Worm (Caenorhabditis elegans) whole organism, L1 larva: ENCODE data around the gene str-46.

ENCODE experiments used
- C34B4.2 ChIP-seq: sonication (generic microtip); optimal IDR thresholded peaks from 2 replicates; lab custom pipeline; 2017; ENCODE audit warnings: mild to moderate bottlenecking, missing genetic modification characterization, missing compliant biosample characterization
- F16B12.6 ChIP-seq: fragments of 150-350 bp; optimal IDR thresholded peaks from 2 replicates; lab custom pipeline; 2014; ENCODE audit warnings: missing biosample characterization, missing genetic modification characterization
- Y116A8C.19 ChIP-seq: sonication (generic microtip); optimal IDR thresholded peaks from 2 replicates; lab custom pipeline; 2016; ENCODE audit warnings: missing compliant biosample characterization, missing genetic modification characterization, borderline replicate concordance
- aly-2 ChIP-seq: fragments of 150-350 bp; optimal IDR thresholded peaks from 2 replicates; lab custom pipeline; 2014; ENCODE audit warnings: missing biosample characterization, missing genetic modification characterization
- ceh-8 ChIP-seq: fragments of 200-800 bp; sonication (Bioruptor generic); optimal IDR thresholded peaks from 2 replicates; lab custom pipeline; 2018; ENCODE audit warnings: mild to moderate bottlenecking, missing genetic modification characterization, moderate library complexity, missing compliant biosample characterization
- ceh-82 ChIP-seq, 3 experiments: fragments of 150-350 bp in 1 of 3; sonication (generic microtip) in 2 of 3; optimal IDR thresholded peaks; 2 replicates each; lab custom pipeline; 2014 to 2017; ENCODE audit warnings: missing biosample characterization in 3 of 3, missing genetic modification characterization in 3 of 3
- ces-1 ChIP-seq: fragments of 150-350 bp; optimal IDR thresholded peaks from 2 replicates; lab custom pipeline; 2014; ENCODE audit warnings: missing biosample characterization, missing genetic modification reagents, missing genetic modification characterization
- dpl-1 ChIP-seq, 3 experiments: fragments of 150-350 bp in 2 of 3; sonication (generic microtip) in 1 of 3; optimal IDR thresholded peaks; 2 replicates each; lab custom pipeline; 2014 to 2017; ENCODE audit warnings: missing biosample characterization in 3 of 3, missing genetic modification characterization in 3 of 3, missing genetic modification reagents in 3 of 3
- efl-1 ChIP-seq, 4 experiments: fragments of 150-350 bp; optimal IDR thresholded peaks in 3 of 4; peaks in 1 of 4; 1 replicate in 1 of 4; 2 replicates in 3 of 4; lab custom pipeline; 2014; ENCODE audit warnings: missing biosample characterization in 2 of 4, missing genetic modification characterization in 2 of 4, missing genetic modification reagents in 2 of 4
- egl-13 ChIP-seq: sonication (generic microtip); optimal IDR thresholded peaks from 2 replicates; lab custom pipeline; 2016; ENCODE audit warnings: missing genotype, missing genetic modification reagents, missing genetic modification characterization, missing compliant biosample characterization
- egl-27 ChIP-seq, 2 experiments: fragments of 150-350 bp in 1 of 2; sonication (generic microtip); optimal IDR thresholded peaks; 3 replicates each; lab custom pipeline; 2017 to 2018; ENCODE audit warnings: missing biosample characterization in 2 of 2, missing genetic modification characterization in 2 of 2, missing genetic modification reagents in 2 of 2
- elt-2 ChIP-seq: sonication (generic microtip); optimal IDR thresholded peaks from 2 replicates; lab custom pipeline; 2016; ENCODE audit warnings: missing genetic modification characterization, mild to moderate bottlenecking, inconsistent platforms, missing compliant biosample characterization, missing genetic modification reagents
- ets-5 ChIP-seq: fragments of 200-800 bp; sonication (Bioruptor generic); IDR thresholded peaks from 2 replicates; pipeline ENCODE4 v1.3.6; 2022; ENCODE audit warnings: missing genetic modification characterization, missing compliant biosample characterization
- fkh-4 ChIP-seq: sonication (generic microtip); optimal IDR thresholded peaks from 2 replicates; lab custom pipeline; 2016; ENCODE audit warnings: missing compliant biosample characterization, missing genetic modification characterization, borderline replicate concordance
- hlh-17 ChIP-seq: fragments of 200-800 bp; sonication (Bioruptor generic); optimal IDR thresholded peaks from 2 replicates; lab custom pipeline; 2018; ENCODE audit warnings: missing genetic modification characterization, mild to moderate bottlenecking, missing compliant biosample characterization, moderate library complexity, borderline replicate concordance
- hlh-4 ChIP-seq: sonication (generic microtip); optimal IDR thresholded peaks from 2 replicates; lab custom pipeline; 2016; ENCODE audit warnings: mild to moderate bottlenecking, missing genetic modification characterization, missing compliant biosample characterization
- lin-15B ChIP-seq: fragments of 150-350 bp; sonication (generic microtip); optimal IDR thresholded peaks from 3 replicates; lab custom pipeline; 2014; ENCODE audit warnings: missing biosample characterization, missing genetic modification characterization
- lin-35 ChIP-seq, 2 experiments: fragments of 150-350 bp; optimal IDR thresholded peaks; 2 replicates each; lab custom pipeline; 2014; ENCODE audit warnings: missing biosample characterization in 2 of 2, missing genetic modification characterization in 2 of 2, missing genetic modification reagents in 2 of 2
- nhr-19 ChIP-seq: fragments of 200-800 bp; sonication (Bioruptor generic); conservative IDR thresholded peaks from 2 replicates; pipeline ENCODE4 v1.3.6; 2022; ENCODE audit warnings: missing genetic modification characterization, missing compliant biosample characterization
- nhr-237 ChIP-seq: fragments of 150-350 bp; optimal IDR thresholded peaks from 2 replicates; lab custom pipeline; 2014; ENCODE audit warnings: missing biosample characterization, missing genetic modification characterization
- nhr-28 ChIP-seq: fragments of 150-350 bp; optimal IDR thresholded peaks from 2 replicates; lab custom pipeline; 2014; ENCODE audit warnings: missing biosample characterization, missing genetic modification characterization
- nhr-47 ChIP-seq: sonication (generic microtip); optimal IDR thresholded peaks from 2 replicates; lab custom pipeline; 2016; ENCODE audit warnings: mild to moderate bottlenecking, missing genetic modification characterization, moderate library complexity, missing compliant biosample characterization
- nhr-76 ChIP-seq: sonication (generic microtip); optimal IDR thresholded peaks from 2 replicates; lab custom pipeline; 2017; ENCODE audit warnings: missing biosample characterization, missing genetic modification characterization
- nhr-85 ChIP-seq: sonication (generic microtip); peaks from one replicate; lab custom pipeline; 2016; ENCODE audit warnings: missing genetic modification characterization, inconsistent platforms, missing compliant biosample characterization
- pag-3 ChIP-seq: sonication (generic microtip); optimal IDR thresholded peaks from 2 replicates; lab custom pipeline; 2017; ENCODE audit warnings: missing genetic modification characterization, mild to moderate bottlenecking, missing compliant biosample characterization, antibody characterized with exemption, borderline replicate concordance; ENCODE audit not compliant: insufficient read depth
- pqm-1 ChIP-seq: sonication (generic microtip); optimal IDR thresholded peaks from 3 replicates; lab custom pipeline; 2017; ENCODE audit warnings: missing biosample characterization, missing genetic modification characterization
- skn-1 ChIP-seq: fragments of 150-350 bp; optimal IDR thresholded peaks from 2 replicates; lab custom pipeline; 2014; ENCODE audit warnings: missing biosample characterization, missing genetic modification characterization
- tbx-2 ChIP-seq: sonication (generic microtip); optimal IDR thresholded peaks from 2 replicates; lab custom pipeline; 2016; ENCODE audit warnings: missing genetic modification characterization, missing compliant biosample characterization
- unc-130 ChIP-seq: fragments of 150-350 bp; optimal IDR thresholded peaks from 2 replicates; lab custom pipeline; 2017; ENCODE audit warnings: missing biosample characterization, missing genetic modification characterization, inconsistent platforms
- unc-98 ChIP-seq: fragments of 200-800 bp; sonication (Bioruptor generic); IDR thresholded peaks from 2 replicates; pipeline ENCODE4 v1.3.6; 2022; ENCODE audit warnings: missing genetic modification characterization, missing compliant biosample characterization
- xbp-1 ChIP-seq: sonication (generic microtip); optimal IDR thresholded peaks from 2 replicates; lab custom pipeline; 2016; ENCODE audit warnings: missing genetic modification characterization, missing compliant biosample characterization
- zag-1 ChIP-seq: fragments of 150-350 bp; optimal IDR thresholded peaks from 2 replicates; lab custom pipeline; 2014; ENCODE audit warnings: missing biosample characterization, missing genetic modification characterization
- zip-4 ChIP-seq: fragments of 200-800 bp; sonication (Bioruptor generic); optimal IDR thresholded peaks from 2 replicates; lab custom pipeline; 2018; ENCODE audit warnings: mild to moderate bottlenecking, missing genetic modification characterization, moderate library complexity, missing compliant biosample characterization
- ztf-4 ChIP-seq: fragments of 150-350 bp; optimal IDR thresholded peaks from 2 replicates; lab custom pipeline; 2014; ENCODE audit warnings: missing biosample characterization, missing genetic modification characterization

str-46 gene

ce11 chrV:2941405-2941804, 41.6 kb upstream of the str-46 start, which contains the start of gene srw-143:
srw-143 (minus strand) TSS chrV:2941505.
- TF ChIP-seq C34B4.2 (tag; lab: Kevin White, UChicago) (no peak), ztf-4 (tag; lab: Kevin White, UChicago) (no peak), efl-1 (optimal IDR thresholded peaks at IDR 0.05; lab: Kevin White, UChicago) (no peak), efl-1 (GFP tag; optimal IDR thresholded peaks at IDR 0.05 in 1 of 2; lab: Kevin White, UChicago) (peak in 1 of 2 experiments; percentile 23)

ce11 chrV:2938497-2938896, 38.7 kb upstream of the str-46 start, which contains the start of gene srw-141:
srw-141 (minus strand) TSS chrV:2938597.
- no peak for TF ChIP-seq hlh-17 (GFP tag; lab: Kevin White, UChicago)
- TF ChIP-seq lin-15B (tag; lab: Kevin White, UChicago), result no peak
- TF ChIP-seq ceh-82 (tag; optimal IDR thresholded peaks at IDR 0.05; lab: Kevin White, UChicago), result no peak
- no peak for TF ChIP-seq zag-1 (tag; lab: Kevin White, UChicago)
- no peak for TF ChIP-seq hlh-4 (tag; lab: Kevin White, UChicago)
- TF ChIP-seq nhr-85 (tag; lab: Kevin White, UChicago), result no peak
- no peak for TF ChIP-seq xbp-1 (tag; lab: Kevin White, UChicago)
- TF ChIP-seq ces-1 (GFP tag; lab: Kevin White, UChicago), result no peak
- TF ChIP-seq ceh-8 (GFP tag; lab: Kevin White, UChicago), result no peak
- no peak for TF ChIP-seq nhr-76 (tag; lab: Kevin White, UChicago)
- TF ChIP-seq ets-5 (GFP tag; lab: Robert Waterston, UW), result no peak
- TF ChIP-seq fkh-4 (tag; lab: Kevin White, UChicago), result no peak
- no peak for TF ChIP-seq lin-35 (GFP tag; optimal IDR thresholded peaks at IDR 0.05; lab: Kevin White, UChicago)
- no peak for TF ChIP-seq dpl-1 (GFP tag; optimal IDR thresholded peaks at IDR 0.05; lab: Kevin White, UChicago)
- no peak for TF ChIP-seq zip-4 (GFP tag; lab: Kevin White, UChicago)
- TF ChIP-seq pqm-1 (tag; lab: Kevin White, UChicago), result no peak
- TF ChIP-seq nhr-28, result no peak
- no peak for TF ChIP-seq egl-27 (tag; optimal IDR thresholded peaks at IDR 0.05; lab: Kevin White, UChicago)
- no peak for TF ChIP-seq aly-2 (tag; lab: Kevin White, UChicago)
- TF ChIP-seq Y116A8C.19 (tag; lab: Kevin White, UChicago), result no peak

- TF ChIP-seq unc-130 (tag; lab: Kevin White, UChicago) (no peak), aly-2 (tag; lab: Kevin White, UChicago) (no peak), skn-1 (tag; lab: Kevin White, UChicago) (no peak)
Measured at ce11 chrV:2934075-2934474, 34.3 kb upstream of the str-46 start, which contains the start of gene srh-247. srh-247 (minus strand) TSS chrV:2934175.

DNA sequence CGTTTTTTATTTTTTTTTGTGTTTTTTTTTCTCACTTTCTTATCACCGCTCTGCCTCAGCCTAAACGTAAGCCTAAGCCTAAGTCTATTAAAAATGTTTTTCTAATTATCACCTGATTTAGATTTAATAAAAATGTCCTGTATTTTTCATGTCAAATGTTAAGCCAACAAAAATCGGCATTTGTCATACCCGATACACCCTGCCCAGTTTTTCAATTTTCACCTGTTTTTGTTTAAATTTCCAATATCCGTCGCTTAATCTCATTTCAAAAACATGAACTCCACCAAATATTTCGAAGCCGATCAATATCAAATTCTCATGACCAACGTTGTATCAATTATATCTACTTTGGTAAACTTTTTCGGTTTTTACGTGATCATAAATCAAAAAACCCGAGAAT, 31.5 kb upstream of the str-46 start, which contains the start of gene C31B8.1:
Gene C31B8.1 (plus strand): TSS at position 301 of the 400 bp plus-strand sequence.
- TF ChIP-seq efl-1 (optimal IDR thresholded peaks at IDR 0.05; lab: Kevin White, UChicago) (no peak), efl-1 (GFP tag; optimal IDR thresholded peaks at IDR 0.05 in 1 of 2; lab: Kevin White, UChicago) (peak in 1 of 2 experiments; percentile 78), elt-2 (tag; lab: Kevin White, UChicago) (no peak), nhr-19 (no peak)

DNA sequence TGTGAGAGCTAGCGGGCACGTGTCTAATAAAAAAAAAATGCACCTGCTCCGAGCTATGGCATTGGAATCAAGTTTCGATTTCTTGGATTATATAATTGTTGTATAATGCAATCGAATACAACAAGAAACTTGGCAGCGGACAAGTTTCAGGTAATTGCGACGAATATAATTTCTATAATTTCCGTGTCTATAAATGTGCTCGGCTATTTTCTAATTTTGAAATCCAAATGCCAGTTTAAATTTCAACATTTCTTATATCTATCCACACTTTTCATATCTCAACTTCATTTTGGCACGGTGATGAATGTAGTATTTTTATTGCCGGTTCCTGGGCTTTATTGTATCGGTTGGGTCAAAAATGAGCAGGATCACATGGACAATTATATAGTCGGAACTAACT, 30.0 kb upstream of the str-46 start, which contains the start of gene C31B8.16:
Gene C31B8.16 (plus strand): TSS at position 301 of the 400 bp plus-strand sequence.
- TF ChIP-seq pag-3 (tag; lab: Kevin White, UChicago), result no peak
- no peak for TF ChIP-seq ets-5 (GFP tag; lab: Robert Waterston, UW)
- TF ChIP-seq ceh-8 (GFP tag; lab: Kevin White, UChicago), result no peak
- no peak for TF ChIP-seq unc-130 (tag; lab: Kevin White, UChicago)
- TF ChIP-seq tbx-2 (tag; lab: Kevin White, UChicago), result no peak
- TF ChIP-seq unc-98 (GFP tag; lab: Robert Waterston, UW), result no peak
- no peak for TF ChIP-seq pqm-1 (tag; lab: Kevin White, UChicago)
- no peak for TF ChIP-seq nhr-47 (tag; lab: Kevin White, UChicago)
- TF ChIP-seq nhr-237 (tag; lab: Kevin White, UChicago), result no peak
- TF ChIP-seq egl-13, result no peak
- TF ChIP-seq F16B12.6 (tag; lab: Kevin White, UChicago), result no peak
